Worm (Caenorhabditis elegans): ENCODE results near the gene irld-62.
"Not testable (repeated sequence)": the region's sequence is repeated elsewhere in the genome, so short reads cannot be mapped to it uniquely, and the experiment has no call there.

DNA sequence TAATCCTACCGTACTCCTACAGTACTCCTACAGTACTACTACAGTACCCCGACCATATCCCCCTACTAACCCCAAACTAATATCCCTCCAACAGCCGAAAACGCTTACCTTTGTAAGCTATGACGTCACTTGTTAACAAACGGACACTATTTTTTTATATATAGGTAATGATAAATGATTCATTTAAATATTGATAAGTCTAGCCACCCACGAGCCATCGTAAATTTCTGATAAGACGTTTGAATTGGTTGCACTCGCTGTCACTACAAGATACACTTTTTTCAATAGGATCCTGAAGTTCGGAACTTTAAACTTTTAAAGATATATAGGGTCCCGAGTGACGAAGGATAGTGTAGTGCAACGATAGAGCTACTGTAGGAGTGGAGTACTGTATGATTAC lies 11.8 kb downstream of the irld-62 start, which contains the start of gene nhr-247:
- TF ChIP-seq tbx-11 (GFP tag; IDR thresholded peaks at IDR 0.05); ceh-13 (GFP tag; optimal IDR thresholded peaks at IDR 0.05); ets-7 (tag; optimal IDR thresholded peaks at IDR 0.05); sea-1 (GFP tag; conservative IDR thresholded peaks at IDR 0.05); aly-1 (tag; optimal IDR thresholded peaks at IDR 0.05); ama-1 (optimal IDR thresholded peaks at IDR 0.05); hmbx-1 (tag; optimal IDR thresholded peaks at IDR 0.05); ceh-36 (tag; optimal IDR thresholded peaks at IDR 0.05); scrt-1 (GFP tag; IDR thresholded peaks at IDR 0.05): not testable (repeated sequence)
